Worm (Caenorhabditis elegans): Measurements from ENCODE around the gene srx-64.

DNA sequence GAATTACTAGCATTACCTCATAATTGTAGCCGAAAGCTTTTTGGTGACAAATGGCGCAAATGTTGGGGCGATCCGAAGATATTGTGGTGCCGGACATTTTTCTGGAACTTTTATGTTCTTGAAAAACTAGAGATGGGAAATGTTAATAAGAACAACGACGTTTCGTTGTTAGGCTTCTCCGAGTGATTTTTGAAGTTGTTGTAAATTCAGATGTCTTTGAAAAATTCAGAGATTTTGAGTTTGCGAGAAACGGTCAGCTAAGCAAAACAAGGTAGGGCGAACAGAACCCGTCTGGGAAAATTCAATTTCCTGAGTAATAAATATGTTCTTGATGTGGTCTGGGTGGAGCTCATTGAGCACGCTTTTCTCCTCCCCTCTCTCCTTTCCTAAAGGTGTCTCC, 43.1 kb upstream of the srx-64 start, which contains the start of gene nhr-124:
- no peak for TF ChIP-seq ccch-3 (GFP tag; optimal IDR thresholded peaks at IDR 0.05)
- TF ChIP-seq rec-8 (tag; optimal IDR thresholded peaks at IDR 0.05), result no peak
